Worm (Caenorhabditis elegans) whole organism, L4/young adult: ENCODE data around the gene pgp-9.

Experiments used
- W03F9.2 ChIP-seq: fragments of 150-350 bp; optimal IDR thresholded peaks from 2 replicates; lab custom pipeline; 2014; ENCODE audit warnings: missing biosample characterization, missing genetic modification characterization
- dao-5 ChIP-seq: sonication (generic microtip); optimal IDR thresholded peaks from 2 replicates; lab custom pipeline; 2016; ENCODE audit warnings: missing genotype, missing genetic modification characterization, moderate library complexity, missing compliant biosample characterization
- him-1 ChIP-seq: sonication (generic microtip); optimal IDR thresholded peaks from 2 replicates; lab custom pipeline; 2016; ENCODE audit warnings: missing genotype, missing genetic modification reagents, missing genetic modification characterization, missing compliant biosample characterization

DNA sequence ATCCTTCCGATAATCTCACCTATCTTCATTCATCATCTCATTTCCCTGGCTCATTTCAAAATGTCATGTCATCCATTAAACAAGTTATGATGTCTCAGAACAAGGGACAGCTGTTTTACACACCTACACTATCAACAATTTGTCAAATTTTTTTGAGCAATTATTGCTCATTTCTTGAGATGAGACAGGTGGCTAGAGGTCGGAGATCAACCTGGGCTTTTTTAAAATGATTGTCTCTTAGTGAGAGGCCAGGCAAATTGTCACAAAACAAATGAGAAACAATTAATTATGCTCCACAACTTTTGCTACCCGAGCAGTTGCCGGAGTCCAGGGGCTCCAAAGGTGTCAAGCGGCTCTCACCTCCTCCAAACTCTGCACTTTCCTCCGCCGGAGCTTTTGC, 26.9 kb upstream of the pgp-9 start:
- TF ChIP-seq him-1 (no peak), W03F9.2 (tag; lab: Kevin White, UChicago) (no peak), dao-5 (tag; lab: Kevin White, UChicago) (no peak)
